Worm (Caenorhabditis elegans) whole organism, L4/young adult: ENCODE results near the gene Y22D7AL.15.

ENCODE experiments used
- W03F9.2 ChIP-seq: fragments of 150-350 bp; optimal IDR thresholded peaks from 2 replicates; lab custom pipeline; 2014; ENCODE audit warnings: missing biosample characterization, missing genetic modification characterization
- him-1 ChIP-seq: sonication (generic microtip); optimal IDR thresholded peaks from 2 replicates; lab custom pipeline; 2016; ENCODE audit warnings: missing genotype, missing genetic modification reagents, missing genetic modification characterization, missing compliant biosample characterization

ce11 chrIII:1622329-1622728 lies 37.3 kb downstream of the Y22D7AL.15 start:
- TF ChIP-seq W03F9.2 = no peak
- no peak for TF ChIP-seq him-1 (tag; lab: Kevin White, UChicago)
